Worm (Caenorhabditis elegans) whole organism, early embryonic: ENCODE results near the gene fbxa-60.

Source experiments
- ama-1 ChIP-seq: fragments of 150-350 bp; optimal IDR thresholded peaks from 2 replicates; lab custom pipeline; 2014
- ceh-13 ChIP-seq: fragments of 200-800 bp; sonication (Bioruptor generic); optimal IDR thresholded peaks from 2 replicates; lab custom pipeline; 2018; ENCODE audit warnings: mild to moderate bottlenecking, missing genetic modification characterization, missing compliant biosample characterization
- ceh-36 ChIP-seq: sonication (generic microtip); optimal IDR thresholded peaks from 2 replicates; lab custom pipeline; 2016; ENCODE audit warnings: missing genetic modification characterization, inconsistent platforms, missing compliant biosample characterization
- flt-1 ChIP-seq: fragments of 200-800 bp; sonication (Bioruptor generic); IDR thresholded peaks from 2 replicates; pipeline ENCODE4 v1.3.6; 2022; ENCODE audit warnings: missing genetic modification characterization, missing compliant biosample characterization
- hnd-1 ChIP-seq: sonication (generic microtip); optimal IDR thresholded peaks from 2 replicates; lab custom pipeline; 2016; ENCODE audit warnings: missing genetic modification characterization, missing compliant biosample characterization
- tbx-11 ChIP-seq: fragments of 200-800 bp; sonication (Bioruptor generic); IDR thresholded peaks from 2 replicates; pipeline ENCODE4 v1.3.6; 2022; ENCODE audit warnings: missing genetic modification characterization, missing compliant biosample characterization
- tra-4 ChIP-seq: sonication (generic microtip); optimal IDR thresholded peaks from 2 replicates; lab custom pipeline; 2017; ENCODE audit warnings: missing genetic modification characterization, missing compliant biosample characterization

ce11 chrIII:991581-991980, 45.5 kb upstream of the fbxa-60 start, which contains the start of gene trp-2:
- no peak for TF ChIP-seq ceh-36 (tag; lab: Kevin White, UChicago)
- TF ChIP-seq ama-1 (lab: Kevin White, UChicago) = no peak
- TF ChIP-seq tra-4 (tag; lab: Kevin White, UChicago) = no peak
- TF ChIP-seq ceh-13 (GFP tag; lab: Kevin White, UChicago) = no peak
- TF ChIP-seq hnd-1 (tag; lab: Kevin White, UChicago) = no peak
- TF ChIP-seq tbx-11 = no peak
- no peak for TF ChIP-seq flt-1
